Worm (Caenorhabditis elegans): ENCODE results near the gene copb-1.

The copb-1 gene

DNA sequence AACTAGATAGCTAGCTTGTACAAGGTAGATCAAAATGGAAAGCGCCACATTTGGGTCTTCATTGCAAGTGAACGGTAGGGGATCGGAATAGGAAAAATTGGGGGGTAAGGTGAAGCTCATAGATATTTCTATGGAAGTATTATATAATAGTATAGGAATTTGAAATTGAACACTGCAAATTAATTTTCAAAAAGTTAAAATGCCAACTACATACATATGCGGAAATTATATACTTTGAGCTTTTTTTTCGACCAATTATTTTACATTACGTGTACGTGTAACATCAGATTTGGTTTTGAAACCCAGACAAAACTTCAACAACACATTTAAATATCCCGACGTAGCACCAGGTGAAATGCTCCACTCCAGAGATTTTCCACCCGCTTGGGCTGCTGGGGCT lies 17.5 kb downstream of the copb-1 start, which contains the start of gene srg-23:
Gene srg-23 (minus strand): TSS at position 101 of the 400 bp plus-strand sequence.
- TF ChIP-seq alr-1 (tag; optimal IDR thresholded peaks at IDR 0.05), result no peak
- no peak for TF ChIP-seq R02D3.7 (tag; optimal IDR thresholded peaks at IDR 0.05)
- TF ChIP-seq zag-1 (tag; optimal IDR thresholded peaks at IDR 0.05), result no peak
- TF ChIP-seq unc-39 (tag; optimal IDR thresholded peaks at IDR 0.05), result no peak
- TF ChIP-seq fos-1 (tag; optimal IDR thresholded peaks at IDR 0.05), result no peak
- TF ChIP-seq egl-27 (tag; optimal IDR thresholded peaks at IDR 0.05), result no peak
- TF ChIP-seq unc-62 (GFP tag; optimal IDR thresholded peaks at IDR 0.05), result no peak

DNA sequence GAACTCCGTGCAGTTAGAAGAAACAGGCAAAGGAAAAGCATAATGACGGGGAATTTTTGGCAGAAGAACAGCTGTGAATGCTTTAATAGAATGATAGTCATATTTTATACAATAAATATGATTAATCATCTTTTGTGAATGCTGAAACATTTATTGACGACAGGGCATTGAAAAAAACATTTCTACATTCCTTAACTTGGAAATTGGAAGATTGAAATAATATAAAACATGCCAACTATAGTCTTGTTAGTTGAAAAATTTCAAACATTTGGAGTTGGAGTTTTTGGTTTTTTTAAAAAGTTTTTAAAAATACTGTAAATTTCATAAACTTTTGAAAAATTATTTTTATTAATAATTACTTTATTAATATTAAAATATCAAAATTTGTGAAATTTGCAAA lies 18.3 kb downstream of the copb-1 start, which contains the start of gene Y25C1A.14:
Gene Y25C1A.14 (minus strand): TSS at position 101 of the 400 bp plus-strand sequence.
- TF ChIP-seq egl-27 (tag; optimal IDR thresholded peaks at IDR 0.05), result no peak
- TF ChIP-seq blmp-1 (tag; optimal IDR thresholded peaks at IDR 0.05; ENCODE audit: insufficient read depth), result no peak
- TF ChIP-seq nhr-21 (tag; optimal IDR thresholded peaks at IDR 0.05), result no peak
- no peak for TF ChIP-seq zag-1 (tag; optimal IDR thresholded peaks at IDR 0.05)
- TF ChIP-seq alr-1 (tag; optimal IDR thresholded peaks at IDR 0.05), result no peak
- no peak for TF ChIP-seq ama-1 (optimal IDR thresholded peaks at IDR 0.05)
- TF ChIP-seq snpc-4 (tag; optimal IDR thresholded peaks at IDR 0.05), result no peak
- TF ChIP-seq gmeb-1 (tag; optimal IDR thresholded peaks at IDR 0.05), result no peak
- no peak for TF ChIP-seq nhr-23 (tag; optimal IDR thresholded peaks at IDR 0.05)
- no peak for TF ChIP-seq F13H6.1 (tag; optimal IDR thresholded peaks at IDR 0.05)

DNA sequence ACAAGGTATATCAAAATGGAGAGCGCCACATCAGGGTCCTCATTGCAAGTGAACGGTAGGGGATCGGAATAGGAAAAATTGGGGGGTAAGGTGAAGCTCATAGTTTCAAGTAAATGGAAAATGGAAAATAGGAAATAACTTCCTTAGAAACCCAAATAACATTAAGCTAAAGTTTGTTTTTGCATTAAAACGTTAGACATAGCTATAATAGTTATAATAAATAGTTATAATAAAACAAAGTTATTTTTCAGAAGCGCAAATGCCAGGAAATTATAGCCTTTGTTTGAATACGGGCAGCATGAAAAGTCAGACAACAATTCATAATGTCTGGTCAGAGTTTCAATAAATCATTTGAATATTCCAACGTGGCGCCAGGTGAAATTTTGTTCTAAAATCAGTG lies 21.9 kb downstream of the copb-1 start, which contains the start of gene srg-24:
Gene srg-24 (minus strand): TSS at position 101 of the 400 bp plus-strand sequence.
- TF ChIP-seq aly-2 (tag; optimal IDR thresholded peaks at IDR 0.05), result no peak
- no peak for TF ChIP-seq nhr-25 (tag; optimal IDR thresholded peaks at IDR 0.05)
- TF ChIP-seq blmp-1 (tag; optimal IDR thresholded peaks at IDR 0.05; ENCODE audit: insufficient read depth), result no peak
- no peak for TF ChIP-seq nhr-6 (tag; optimal IDR thresholded peaks at IDR 0.05)
- no peak for TF ChIP-seq mdl-1 (tag; optimal IDR thresholded peaks at IDR 0.05)
- TF ChIP-seq ZK546.5 (tag; optimal IDR thresholded peaks at IDR 0.05), result no peak
- TF ChIP-seq nhr-23 (tag; optimal IDR thresholded peaks at IDR 0.05), result no peak
- no peak for TF ChIP-seq C34F6.9 (tag; optimal IDR thresholded peaks at IDR 0.05)
- TF ChIP-seq ama-1 (optimal IDR thresholded peaks at IDR 0.05), result no peak
- no peak for TF ChIP-seq dmd-4 (tag; optimal IDR thresholded peaks at IDR 0.05)
- TF ChIP-seq elt-1 (tag; optimal IDR thresholded peaks at IDR 0.05), result no peak
- no peak for TF ChIP-seq F13H6.1 (tag; optimal IDR thresholded peaks at IDR 0.05)
- TF ChIP-seq lin-39 (tag; optimal IDR thresholded peaks at IDR 0.05), result no peak
- no peak for TF ChIP-seq ztf-1 (GFP tag; conservative IDR thresholded peaks at IDR 0.05)
- TF ChIP-seq mab-5 (tag; optimal IDR thresholded peaks at IDR 0.05), result no peak

DNA sequence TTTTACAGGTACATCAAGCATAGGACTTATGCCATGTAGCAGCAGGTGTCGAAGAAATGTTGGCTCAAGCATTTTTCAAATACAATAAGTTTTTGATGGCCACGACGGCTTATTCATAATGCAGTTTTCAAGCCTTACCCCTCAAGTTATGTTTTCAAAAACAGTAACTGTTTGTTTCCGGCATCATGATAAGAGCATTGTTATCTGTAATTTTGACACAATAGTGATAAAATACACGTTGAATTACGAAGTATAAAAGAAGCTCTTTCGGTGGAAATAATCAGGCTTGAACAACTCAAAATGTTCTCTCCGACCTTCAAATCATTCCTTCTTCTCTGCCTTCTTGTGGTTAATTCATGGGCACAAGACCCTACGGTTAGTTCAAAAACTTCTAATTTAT lies 23.4 kb downstream of the copb-1 start, which contains the start of gene clec-121:
Gene clec-121 (plus strand): TSS at position 301 of the 400 bp plus-strand sequence.
- TF ChIP-seq skn-1 (tag; optimal IDR thresholded peaks at IDR 0.05) (no peak), dmd-4 (tag; optimal IDR thresholded peaks at IDR 0.05) (no peak), ceh-82 (tag; optimal IDR thresholded peaks at IDR 0.05) (no peak), lin-13 (GFP tag; optimal IDR thresholded peaks at IDR 0.05) (no peak), R02D3.7 (tag; optimal IDR thresholded peaks at IDR 0.05) (no peak), alr-1 (tag; optimal IDR thresholded peaks at IDR 0.05) (no peak), mbf-1 (tag; optimal IDR thresholded peaks at IDR 0.05) (no peak), nhr-6 (tag; optimal IDR thresholded peaks at IDR 0.05) (no peak), blmp-1 (tag; optimal IDR thresholded peaks at IDR 0.05; ENCODE audit: insufficient read depth) (no peak), ama-1 (optimal IDR thresholded peaks at IDR 0.05) (no peak), nhr-25 (tag; optimal IDR thresholded peaks at IDR 0.05) (no peak), egl-27 (tag; optimal IDR thresholded peaks at IDR 0.05) (no peak), ceh-16 (tag; optimal IDR thresholded peaks at IDR 0.05) (no peak)

DNA sequence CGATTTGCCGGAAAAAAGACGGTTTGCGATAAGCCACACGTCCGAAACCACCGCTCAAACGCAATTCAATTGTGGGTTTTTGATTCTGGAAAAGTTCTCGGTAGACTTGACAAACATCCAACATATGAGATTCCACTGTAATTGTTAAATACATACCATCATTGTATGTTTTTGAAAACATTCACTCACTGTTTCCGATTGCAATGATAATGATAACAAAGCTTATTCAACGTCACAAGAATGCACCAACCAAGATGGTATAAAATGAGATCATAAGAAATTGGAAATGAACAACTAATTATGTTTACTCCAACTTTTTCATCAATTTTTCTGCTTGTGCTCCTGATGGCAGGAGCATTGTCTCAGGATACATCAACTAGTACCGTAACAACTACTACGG lies 27.2 kb downstream of the copb-1 start, which contains the start of gene clec-122:
Gene clec-122 (plus strand): TSS at position 301 of the 400 bp plus-strand sequence.
- no peak for TF ChIP-seq mab-5 (tag; optimal IDR thresholded peaks at IDR 0.05)
- TF ChIP-seq elt-3 (tag; optimal IDR thresholded peaks at IDR 0.05), result no peak
- TF ChIP-seq F13H6.1 (tag; optimal IDR thresholded peaks at IDR 0.05), result no peak

DNA sequence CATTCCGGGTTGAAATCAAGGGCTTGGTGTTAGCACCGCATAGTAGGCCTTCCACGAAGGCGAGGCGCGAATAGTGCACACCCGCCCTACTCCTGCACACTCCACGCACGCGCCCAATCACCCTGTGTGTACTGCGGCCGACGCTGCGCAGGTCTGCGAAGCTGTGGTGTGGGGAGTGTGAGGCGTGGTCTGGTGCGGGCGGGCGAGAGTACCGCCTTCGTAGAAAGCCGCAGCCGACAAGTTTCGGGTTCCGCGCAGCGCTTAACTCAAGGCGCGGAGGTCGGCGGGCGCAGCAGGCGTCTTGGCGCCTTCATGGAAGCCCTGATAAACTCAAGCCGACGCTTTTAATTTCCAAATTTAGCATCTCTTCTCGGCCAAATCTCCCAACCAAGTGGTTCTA lies 29.5 kb downstream of the copb-1 start:
- TF ChIP-seq lin-11 (tag; optimal IDR thresholded peaks at IDR 0.05) (no peak), peb-1 (tag; optimal IDR thresholded peaks at IDR 0.05) (no peak), skn-1 (tag; optimal IDR thresholded peaks at IDR 0.05) (no peak), sma-9 (GFP tag; optimal IDR thresholded peaks at IDR 0.05) (no peak), sma-9 (tag; optimal IDR thresholded peaks at IDR 0.05) (no peak), nhr-12 (tag; optimal IDR thresholded peaks at IDR 0.05) (no peak), C34F6.9 (tag; optimal IDR thresholded peaks at IDR 0.05) (no peak)

Data from whole organism, L2 larva.